Worm (Caenorhabditis elegans): ENCODE results near the gene dhs-25.

Gene dhs-25

DNA sequence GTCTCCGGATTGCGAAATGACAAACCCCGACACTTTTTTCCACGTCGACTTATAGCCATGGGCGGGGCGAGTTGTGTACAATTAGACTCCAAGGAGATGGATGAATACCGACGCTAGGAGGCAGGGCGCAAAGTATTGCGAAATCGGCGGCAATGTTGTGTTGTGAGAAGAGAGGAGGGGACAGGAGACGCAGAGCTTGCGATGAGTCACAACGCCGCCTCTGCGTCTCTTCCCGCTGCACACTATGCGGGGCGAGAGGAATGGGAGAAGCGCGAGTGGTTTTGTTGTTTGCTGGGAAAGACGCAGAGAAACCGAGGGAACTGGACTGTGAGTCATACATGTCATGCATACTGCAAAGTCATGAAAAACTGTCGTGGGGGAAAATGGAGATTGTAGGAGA lies 31.9 kb upstream of the dhs-25 start (continued):
- peak; percentile 89 for TF ChIP-seq lin-40 (tag; optimal IDR thresholded peaks at IDR 0.05)
- TF ChIP-seq egrh-3 (GFP tag; IDR thresholded peaks at IDR 0.05), result peak; percentile 77
- TF ChIP-seq ceh-100 (GFP tag; IDR thresholded peaks at IDR 0.05), result no peak
- TF ChIP-seq tbp1 (GFP tag; optimal IDR thresholded peaks at IDR 0.05), result peak; percentile 60
- peak; percentile 92 for TF ChIP-seq ztf-26 (tag; optimal IDR thresholded peaks at IDR 0.05)
- TF ChIP-seq ceh-91 (GFP tag; IDR thresholded peaks at IDR 0.05), result 0 out of 2 replicates have a peak, but pooled peaks have one; percentile 13
- TF ChIP-seq cebp-2 (GFP tag; IDR thresholded peaks at IDR 0.05), result 0 out of 2 replicates have a peak, but pooled peaks have one; percentile 47
- TF ChIP-seq ZK185.1 (tag; optimal IDR thresholded peaks at IDR 0.05; ENCODE audit: poor library complexity, severe bottlenecking), result peak; percentile 59
- TF ChIP-seq bed-2 (GFP tag; IDR thresholded peaks at IDR 0.05), result peak; percentile 65; the same call in 1 of the 2 replicates
- 0 out of 2 replicates have a peak, but pooled peaks have one; percentile 39 for TF ChIP-seq hsf-1 (GFP tag; IDR thresholded peaks at IDR 0.05)
- no peak for TF ChIP-seq tbx-9 (tag; optimal IDR thresholded peaks at IDR 0.05; ENCODE audit: borderline replicate concordance)
- no peak for TF ChIP-seq ztf-28 (GFP tag; IDR thresholded peaks at IDR 0.05)
- no peak for TF ChIP-seq dpl-1 (GFP tag; optimal IDR thresholded peaks at IDR 0.05)
- no peak for TF ChIP-seq madf-8 (GFP tag; conservative IDR thresholded peaks at IDR 0.05)
- TF ChIP-seq sea-2 (GFP tag; IDR thresholded peaks at IDR 0.05), result no peak
- peak; percentile 83 for TF ChIP-seq somi-1 (GFP tag; optimal IDR thresholded peaks at IDR 0.05)
- TF ChIP-seq snpc-3.4 (tag; optimal IDR thresholded peaks at IDR 0.05), result no peak
- TF ChIP-seq Y79H2A.3 (GFP tag; conservative IDR thresholded peaks at IDR 0.05), result no peak
- no peak for TF ChIP-seq hlh-12 (tag; optimal IDR thresholded peaks at IDR 0.05)
- peak; percentile 57 for TF ChIP-seq tlf-1 (GFP tag; optimal IDR thresholded peaks at IDR 0.05)
- TF ChIP-seq Y67H2A.10 (GFP tag; conservative IDR thresholded peaks at IDR 0.05), result no peak
- 0 out of 2 replicates have a peak, but pooled peaks have one; percentile 12 for TF ChIP-seq F33H1.4 (GFP tag; IDR thresholded peaks at IDR 0.05)
- TF ChIP-seq B0035.1 (tag; optimal IDR thresholded peaks at IDR 0.05), result peak; percentile 3
- no peak for TF ChIP-seq lsl-1 (GFP tag; optimal IDR thresholded peaks at IDR 0.05)
- TF ChIP-seq ekl-4 (GFP tag; IDR thresholded peaks at IDR 0.05), result peak; percentile 72; the same call in 1 of the 2 replicates
- peak; percentile 81; the same call in 1 of the 2 replicates for TF ChIP-seq Y95B8A.8 (GFP tag; IDR thresholded peaks at IDR 0.05)
- peak; percentile 72 for TF ChIP-seq ztf-22 (GFP tag; optimal IDR thresholded peaks at IDR 0.05)
- TF ChIP-seq unc-130 (GFP tag; optimal IDR thresholded peaks at IDR 0.05), result no peak
- peak; percentile 92 for TF ChIP-seq hmg-1.2 (GFP tag; IDR thresholded peaks at IDR 0.05)
- no peak for TF ChIP-seq Y53F4B.3 (GFP tag; IDR thresholded peaks at IDR 0.05)
- TF ChIP-seq nhr-90 (tag; optimal IDR thresholded peaks at IDR 0.05), result peak; percentile 83
- no peak for TF ChIP-seq B0019.2 (GFP tag; conservative IDR thresholded peaks at IDR 0.05)
- TF ChIP-seq hlh-26 (GFP tag; conservative IDR thresholded peaks at IDR 0.05), result no peak
- TF ChIP-seq F23B12.7 (tag; optimal IDR thresholded peaks at IDR 0.05; ENCODE audit: insufficient read depth), result peak; percentile 33
- peak; percentile 86 for TF ChIP-seq nhr-80 (tag; optimal IDR thresholded peaks at IDR 0.05)
- TF ChIP-seq sptf-2 (GFP tag; optimal IDR thresholded peaks at IDR 0.05), result no peak
- no peak for TF ChIP-seq aptf-3 (GFP tag; IDR thresholded peaks at IDR 0.05)
- TF ChIP-seq lir-1 (GFP tag; conservative IDR thresholded peaks at IDR 0.05), result peak; percentile 50
- TF ChIP-seq F49E8.2 (tag; optimal IDR thresholded peaks at IDR 0.05; ENCODE audit: insufficient read depth), result no peak
- TF ChIP-seq K11D2.4 (GFP tag; IDR thresholded peaks at IDR 0.05), result peak; percentile 87
- TF ChIP-seq cebp-1 (GFP tag; IDR thresholded peaks at IDR 0.05), result peak; percentile 100
- no peak for TF ChIP-seq cebp-1 (tag; optimal IDR thresholded peaks at IDR 0.05)
- TF ChIP-seq nfyb-1 (GFP tag; IDR thresholded peaks at IDR 0.05), result peak; percentile 91
- TF ChIP-seq F52B5.7 (tag; optimal IDR thresholded peaks at IDR 0.05), result peak; percentile 67
- no peak for TF ChIP-seq lag-1 (GFP tag; IDR thresholded peaks at IDR 0.05)
- no peak for TF ChIP-seq C17E4.6 (GFP tag; IDR thresholded peaks at IDR 0.05)
- peak; percentile 42 for TF ChIP-seq ztf-18 (tag; optimal IDR thresholded peaks at IDR 0.05)
- 0 out of 2 replicates have a peak, but pooled peaks have one; percentile 28 for TF ChIP-seq madf-6 (GFP tag; IDR thresholded peaks at IDR 0.05)
- TF ChIP-seq nfya-2 (GFP tag; IDR thresholded peaks at IDR 0.05), result no peak

All from whole organism, young adult.